Fruit fly (Drosophila melanogaster) Kc167 (cell line): ENCODE measurements around the gene CG34148.

Experiments
- insv ChIP-seq: fragments of >200 bp; optimal IDR thresholded peaks from 3 replicates; lab custom pipeline; 2018; ENCODE audit warnings: missing external identifiers
- psq ChIP-seq: fragments of >200 bp; optimal IDR thresholded peaks from 2 replicates; lab custom pipeline; 2017; ENCODE audit warnings: missing external identifiers
- ttk ChIP-seq: sonication (Bioruptor generic); optimal IDR thresholded peaks from 2 replicates; lab custom pipeline; 2017; ENCODE audit warnings: missing external identifiers

DNA sequence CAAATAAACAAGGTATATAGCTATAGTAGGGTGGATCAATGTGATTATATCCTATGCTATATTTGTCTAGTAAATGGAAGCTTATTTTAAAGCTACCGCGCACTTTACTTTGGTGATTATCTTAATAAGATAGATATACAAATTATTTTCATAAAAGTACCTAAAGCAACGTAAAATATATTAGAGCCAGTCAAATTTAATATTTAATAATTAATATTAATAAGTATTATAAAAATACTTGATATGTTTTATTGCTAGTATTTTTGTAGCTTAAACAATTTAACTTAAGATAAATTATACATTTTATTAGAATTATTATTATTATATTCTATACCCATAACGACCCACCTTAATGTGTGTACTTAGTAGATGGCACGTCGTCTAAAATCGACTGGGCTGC is 38.9 kb downstream of the CG34148 start:
- TF ChIP-seq insv (lab: Kevin White, UChicago): no peak
- no peak for TF ChIP-seq ttk (lab: Kevin White, UChicago)
- TF ChIP-seq psq (lab: Kevin White, UChicago): no peak
